Fruit fly (Drosophila melanogaster): Measurements from ENCODE around the gene CG13875.

The CG13875 gene

DNA sequence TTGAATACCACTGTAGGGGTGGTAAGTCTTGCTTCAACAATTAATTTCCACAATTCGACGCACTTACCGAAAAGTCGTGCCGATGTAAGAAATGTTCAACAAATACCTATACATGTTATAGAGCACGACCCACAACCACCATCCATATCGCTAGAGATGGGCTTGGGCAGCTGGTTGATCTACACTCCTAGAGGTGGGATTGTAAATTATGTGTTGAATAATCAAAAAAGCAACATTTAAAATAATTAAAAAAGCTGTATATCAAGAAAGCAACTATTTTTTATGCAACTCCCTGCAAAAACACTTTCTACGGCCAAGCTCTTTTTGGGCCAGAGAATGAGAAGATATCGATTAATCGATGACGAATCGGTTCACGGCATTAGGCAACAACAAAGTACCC, 4.5 kb downstream of the CG13875 start, which contains the start of the genes CG34140, Mkp and Mtch (continued):
- peak; percentile 87 for TF ChIP-seq Chrac-16 (GFP tag; optimal IDR thresholded peaks at IDR 0.05)
- peak; percentile 92 for TF ChIP-seq trem (tag; optimal IDR thresholded peaks at IDR 0.05)
- peak; percentile 75 for TF ChIP-seq MESR4 (GFP tag; optimal IDR thresholded peaks at IDR 0.05)
- peak; percentile 48 for TF ChIP-seq CG14965 (GFP tag; optimal IDR thresholded peaks at IDR 0.05; ENCODE audit: borderline replicate concordance)
- TF ChIP-seq CG1602 (GFP tag; optimal IDR thresholded peaks at IDR 0.05), result peak; percentile 86
- peak; percentile 72 for TF ChIP-seq Myb (GFP tag; optimal IDR thresholded peaks at IDR 0.05)
- TF ChIP-seq CG12391 (tag; optimal IDR thresholded peaks at IDR 0.05), result peak; percentile 92
- TF ChIP-seq CG8944 (GFP tag; optimal IDR thresholded peaks at IDR 0.05), result peak; percentile 89
- TF ChIP-seq Spps (tag; optimal IDR thresholded peaks at IDR 0.05), result peak; percentile 66
- TF ChIP-seq Atf-2 (GFP tag; optimal IDR thresholded peaks at IDR 0.05), result peak; percentile 83
- peak; percentile 88 for TF ChIP-seq fu2 (GFP tag; optimal IDR thresholded peaks at IDR 0.05)
- peak; percentile 76; the same call in 1 of the 2 replicates for TF ChIP-seq NFAT (GFP tag; IDR thresholded peaks at IDR 0.05)
- no peak for TF ChIP-seq CG13296 (GFP tag; optimal IDR thresholded peaks at IDR 0.05)
- no peak for TF ChIP-seq Eip74EF (GFP tag; optimal IDR thresholded peaks at IDR 0.05)
- TF ChIP-seq wek (GFP tag; optimal IDR thresholded peaks at IDR 0.05), result peak; percentile 48
- TF ChIP-seq CG18764 (GFP tag; optimal IDR thresholded peaks at IDR 0.05), result peak; percentile 72
- TF ChIP-seq CoRest (tag; optimal IDR thresholded peaks at IDR 0.05), result no peak
- TF ChIP-seq chn (GFP tag; optimal IDR thresholded peaks at IDR 0.05), result peak; percentile 94
- TF ChIP-seq Sox102F (GFP tag; optimal IDR thresholded peaks at IDR 0.05), result no peak
- peak; percentile 70 for TF ChIP-seq tgo (GFP tag; IDR thresholded peaks at IDR 0.05)
- TF ChIP-seq fd3F (GFP tag; optimal IDR thresholded peaks at IDR 0.05), result peak; percentile 71
- peak; percentile 73 for TF ChIP-seq al (GFP tag; IDR thresholded peaks at IDR 0.05)
- no peak for TF ChIP-seq CG13624 (GFP tag; optimal IDR thresholded peaks at IDR 0.05)
- TF ChIP-seq CG1529 (GFP tag; optimal IDR thresholded peaks at IDR 0.05), result no peak
- TF ChIP-seq so (GFP tag; IDR thresholded peaks at IDR 0.05), result peak; percentile 63; the same call in 1 of the 3 replicates
- TF ChIP-seq cg (GFP tag; optimal IDR thresholded peaks at IDR 0.05), result no peak
- TF ChIP-seq CG8765 (GFP tag; IDR thresholded peaks at IDR 0.05), result peak; percentile 58; the same call in 1 of the 2 replicates
- peak; percentile 73 for TF ChIP-seq ttk (GFP tag; IDR thresholded peaks at IDR 0.05)
- TF ChIP-seq nerfin-1 (tag; optimal IDR thresholded peaks at IDR 0.05), result peak; percentile 99
- TF ChIP-seq CG6813 (GFP tag; optimal IDR thresholded peaks at IDR 0.05), result no peak
- TF ChIP-seq CG9817 (tag; optimal IDR thresholded peaks at IDR 0.05), result peak; percentile 88
- peak; percentile 14 for TF ChIP-seq btn (GFP tag; optimal IDR thresholded peaks at IDR 0.05)
- TF ChIP-seq vnd (GFP tag; IDR thresholded peaks at IDR 0.05; ENCODE audit: partially characterized antibody), result peak; percentile 94
- no peak for TF ChIP-seq zf30C (GFP tag; optimal IDR thresholded peaks at IDR 0.05)
- peak; percentile 65 for TF ChIP-seq CG4730 (GFP tag; IDR thresholded peaks at IDR 0.05)
- peak; percentile 92 for TF ChIP-seq CG18011 (GFP tag; optimal IDR thresholded peaks at IDR 0.05)
- TF ChIP-seq CG7963 (GFP tag; IDR thresholded peaks at IDR 0.05; ENCODE audit: partially characterized antibody), result peak; percentile 54; the same call in 2 of the 3 replicates
- TF ChIP-seq twi (tag; optimal IDR thresholded peaks at IDR 0.05), result no peak
- peak; percentile 58 for TF ChIP-seq Hand (GFP tag; optimal IDR thresholded peaks at IDR 0.05)
- TF ChIP-seq her (GFP tag; optimal IDR thresholded peaks at IDR 0.05), result peak; percentile 79
- peak; percentile 70 for TF ChIP-seq CG2889 (GFP tag; IDR thresholded peaks at IDR 0.05)
- TF ChIP-seq ash1 (GFP tag; optimal IDR thresholded peaks at IDR 0.05), result peak; percentile 9
- TF ChIP-seq Mes4 (GFP tag; optimal IDR thresholded peaks at IDR 0.05), result peak; percentile 81
- TF ChIP-seq CG9727 (GFP tag; optimal IDR thresholded peaks at IDR 0.05), result peak; percentile 83
- peak; percentile 94 for TF ChIP-seq hbn (GFP tag; IDR thresholded peaks at IDR 0.05; ENCODE audit: partially characterized antibody)
- peak; percentile 74 for TF ChIP-seq CG7556 (GFP tag; optimal IDR thresholded peaks at IDR 0.05)
- TF ChIP-seq CG34376 (GFP tag; optimal IDR thresholded peaks at IDR 0.05), result peak; percentile 69
- peak; percentile 68 for TF ChIP-seq ems (GFP tag; optimal IDR thresholded peaks at IDR 0.05)
- no peak for TF ChIP-seq CG10209 (GFP tag; optimal IDR thresholded peaks at IDR 0.05)
- TF ChIP-seq luna (GFP tag; optimal IDR thresholded peaks at IDR 0.05), result peak; percentile 55

Data from whole organism, embryonic.